Fruit fly (Drosophila melanogaster): ENCODE results near the gene CG4270.

dm6 chr2L:2226259-2227121, 36.8 kb upstream of the CG4270 start, which contains the start of the genes CG15387 and sau:
- TF ChIP-seq lz (GFP tag; optimal IDR thresholded peaks at IDR 0.05), result peak; percentile 93
- TF ChIP-seq CG32006 (GFP tag; optimal IDR thresholded peaks at IDR 0.05), result peak; percentile 69
- peak; percentile 64 for TF ChIP-seq Blimp-1 (GFP tag; optimal IDR thresholded peaks at IDR 0.05)
- TF ChIP-seq CG31627 (GFP tag; optimal IDR thresholded peaks at IDR 0.05), result peak; percentile 92
- peak; percentile 45; the same call in 1 of the 2 replicates for TF ChIP-seq CG11294 (GFP tag; IDR thresholded peaks at IDR 0.05)
- TF ChIP-seq Ets21C (GFP tag; optimal IDR thresholded peaks at IDR 0.05), result peak; percentile 85
- TF ChIP-seq OdsH (GFP tag; optimal IDR thresholded peaks at IDR 0.05), result peak; percentile 90
- TF ChIP-seq CG34406 (GFP tag; optimal IDR thresholded peaks at IDR 0.05), result peak; percentile 81
- peak; percentile 90 for TF ChIP-seq acj6 (GFP tag; optimal IDR thresholded peaks at IDR 0.05)
- peak; percentile 74 for TF ChIP-seq CG8632 (GFP tag; optimal IDR thresholded peaks at IDR 0.05)
- TF ChIP-seq dsx (GFP tag; optimal IDR thresholded peaks at IDR 0.05; ENCODE audit: poor library complexity, severe bottlenecking), result peak; percentile 81
- TF ChIP-seq Lpt (GFP tag; optimal IDR thresholded peaks at IDR 0.05), result peak; percentile 42
- peak; percentile 83 for TF ChIP-seq CG6163 (GFP tag; IDR thresholded peaks at IDR 0.05)
- TF ChIP-seq vri (GFP tag; optimal IDR thresholded peaks at IDR 0.05), result peak; percentile 84

Measured in whole organism, prepupa.